Worm (Caenorhabditis elegans): ENCODE measurements around the gene pqn-79.
A peak's percentile ranks its signal among the peaks of the same experiment; 100 is the strongest.

DNA sequence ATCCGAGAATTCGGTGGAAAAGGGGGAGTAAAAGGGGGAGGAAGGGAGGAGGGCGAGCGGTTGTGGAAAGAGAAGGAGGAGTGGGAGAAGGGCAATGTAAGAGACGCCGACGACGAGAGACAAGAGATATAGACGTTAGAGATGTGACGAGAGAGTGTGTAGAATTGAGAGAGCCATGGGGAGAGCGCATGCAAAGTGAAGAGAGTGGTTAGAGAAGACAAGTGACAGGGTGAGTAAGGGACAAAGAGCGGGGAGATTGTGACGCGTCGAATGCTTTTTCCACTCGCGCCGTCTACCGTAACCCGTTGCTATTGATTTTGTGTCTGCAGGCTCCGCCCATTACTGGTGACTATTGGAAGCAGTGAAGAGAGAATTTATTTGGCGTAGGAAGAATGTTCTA lies 24.6 kb upstream of the pqn-79 start:
- peak; percentile 95 for TF ChIP-seq T22C8.4 (GFP tag; IDR thresholded peaks at IDR 0.05)
- TF ChIP-seq ztf-23 (GFP tag; IDR thresholded peaks at IDR 0.05) = peak; percentile 6; the same call in 1 of the 2 replicates
- TF ChIP-seq klf-2 (GFP tag; conservative IDR thresholded peaks at IDR 0.05) = no peak
- TF ChIP-seq flt-1 (GFP tag; IDR thresholded peaks at IDR 0.05) = peak; percentile 71; the same call in 1 of the 2 replicates
- TF ChIP-seq tab-1 (GFP tag; IDR thresholded peaks at IDR 0.05) = no peak

Measured in whole organism, midembryonic.